Worm (Caenorhabditis elegans): ENCODE data around the gene C04G6.13.

DNA sequence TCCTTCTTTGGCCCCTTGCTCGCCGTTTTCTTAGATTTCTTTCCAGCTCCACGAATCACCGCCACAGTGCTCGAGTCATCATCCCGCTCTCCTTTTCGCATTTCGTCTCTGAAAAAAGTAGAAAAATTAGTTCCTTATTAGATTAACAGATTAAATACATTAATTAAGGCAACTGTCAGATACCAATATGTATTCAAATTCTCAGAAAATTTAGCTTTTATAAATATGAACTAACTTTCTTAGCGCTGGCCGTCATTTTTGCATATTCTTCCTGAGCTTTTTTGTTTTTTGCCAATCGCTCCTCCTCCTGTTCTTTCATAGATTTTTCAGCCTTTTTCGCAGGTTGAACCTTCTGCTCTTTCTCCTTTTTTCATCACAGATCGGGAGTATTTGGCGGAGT lies 5.6 kb downstream of the C04G6.13 start, which contains the start of gene C04G6.6:
- TF ChIP-seq nhr-28 (tag; optimal IDR thresholded peaks at IDR 0.05) (no peak), snpc-4 (tag; optimal IDR thresholded peaks at IDR 0.05) (no peak), nhr-76 (tag; optimal IDR thresholded peaks at IDR 0.05) (no peak), unc-39 (tag; optimal IDR thresholded peaks at IDR 0.05) (no peak), blmp-1 (tag; optimal IDR thresholded peaks at IDR 0.05) (no peak), M03D4.4 (tag; optimal IDR thresholded peaks at IDR 0.05) (no peak), sptf-1 (tag; optimal IDR thresholded peaks at IDR 0.05) (no peak), lin-32 (GFP tag; optimal IDR thresholded peaks at IDR 0.05) (no peak), flh-1 (GFP tag; optimal IDR thresholded peaks at IDR 0.05) (no peak), pha-4 (tag; optimal IDR thresholded peaks at IDR 0.05) (no peak), ztf-11 (tag; optimal IDR thresholded peaks at IDR 0.05) (no peak), elt-1 (tag; optimal IDR thresholded peaks at IDR 0.05; ENCODE audit: borderline replicate concordance, insufficient read depth) (no peak), lsy-2 (tag; optimal IDR thresholded peaks at IDR 0.05) (no peak)

Measured in whole organism, mixed stage, embryonic.